Fruit fly (Drosophila melanogaster) S2 (cell line): ENCODE data around the gene CG34117.
A peak's percentile ranks its signal among the peaks of the same experiment; 100 is the strongest.

Experiments
- CG8478 ChIP-seq: fragments of >200 bp; optimal IDR thresholded peaks from 2 replicates; lab custom pipeline; 2018
- CTCF ChIP-seq, 2 experiments: fragments of >200 bp; optimal IDR thresholded peaks; 2 replicates each; lab custom pipeline; 2018

Gene CG34117

DNA sequence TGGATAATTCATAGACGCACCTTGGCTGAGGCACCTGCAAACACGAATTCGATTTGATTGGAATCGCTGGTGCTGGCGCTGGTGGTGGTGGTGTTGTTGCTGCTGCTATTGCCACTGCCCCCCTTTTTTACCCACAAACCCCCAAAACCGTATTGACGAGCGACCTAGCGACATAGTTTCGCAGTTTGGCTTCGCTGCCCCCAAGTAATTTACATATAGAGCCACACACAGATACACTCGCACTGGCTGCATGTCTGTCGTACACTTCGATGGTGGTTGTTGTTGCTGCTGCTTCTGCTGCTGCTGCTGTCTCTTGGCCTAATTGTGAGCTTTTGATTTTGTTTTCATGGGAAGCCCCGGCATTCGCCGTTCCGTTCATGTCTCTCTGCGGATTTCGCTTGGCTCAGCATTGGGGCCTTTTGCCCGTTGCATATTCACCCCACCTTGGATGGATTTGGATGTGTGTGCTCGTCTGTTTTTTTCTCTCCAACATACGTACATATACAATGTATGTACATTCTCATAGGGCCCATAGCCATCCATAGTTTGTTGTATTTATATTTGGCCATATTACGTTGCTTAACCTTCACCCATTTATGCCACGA is 24.3 kb upstream of the CG34117 start:
- TF ChIP-seq CG8478 (lab: Kevin White, UChicago) = no peak
- no peak for TF ChIP-seq CTCF (optimal IDR thresholded peaks at IDR 0.05; lab: Kevin White, UChicago)

DNA sequence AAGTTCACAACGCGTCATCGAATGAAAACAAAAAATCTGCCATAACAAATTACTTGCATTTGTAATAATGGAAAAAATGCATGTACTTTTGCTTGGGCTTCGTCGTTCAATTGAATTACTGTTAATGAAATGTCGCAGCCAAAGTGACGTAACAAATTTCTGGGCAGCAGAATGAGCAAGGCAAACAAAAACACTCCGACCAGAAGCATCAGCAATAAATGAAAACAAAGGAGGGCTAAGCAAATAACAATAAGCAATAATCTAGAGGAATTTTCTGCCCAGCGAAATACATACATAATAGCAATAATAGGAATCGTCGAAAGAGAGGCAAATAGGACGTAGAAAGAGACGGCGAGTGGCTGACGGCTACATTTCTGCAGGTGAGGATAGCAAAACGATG is 22.5 kb upstream of the CG34117 start:
- no peak for TF ChIP-seq CTCF (optimal IDR thresholded peaks at IDR 0.05; lab: Kevin White, UChicago)
- no peak for TF ChIP-seq CG8478 (lab: Kevin White, UChicago)

DNA sequence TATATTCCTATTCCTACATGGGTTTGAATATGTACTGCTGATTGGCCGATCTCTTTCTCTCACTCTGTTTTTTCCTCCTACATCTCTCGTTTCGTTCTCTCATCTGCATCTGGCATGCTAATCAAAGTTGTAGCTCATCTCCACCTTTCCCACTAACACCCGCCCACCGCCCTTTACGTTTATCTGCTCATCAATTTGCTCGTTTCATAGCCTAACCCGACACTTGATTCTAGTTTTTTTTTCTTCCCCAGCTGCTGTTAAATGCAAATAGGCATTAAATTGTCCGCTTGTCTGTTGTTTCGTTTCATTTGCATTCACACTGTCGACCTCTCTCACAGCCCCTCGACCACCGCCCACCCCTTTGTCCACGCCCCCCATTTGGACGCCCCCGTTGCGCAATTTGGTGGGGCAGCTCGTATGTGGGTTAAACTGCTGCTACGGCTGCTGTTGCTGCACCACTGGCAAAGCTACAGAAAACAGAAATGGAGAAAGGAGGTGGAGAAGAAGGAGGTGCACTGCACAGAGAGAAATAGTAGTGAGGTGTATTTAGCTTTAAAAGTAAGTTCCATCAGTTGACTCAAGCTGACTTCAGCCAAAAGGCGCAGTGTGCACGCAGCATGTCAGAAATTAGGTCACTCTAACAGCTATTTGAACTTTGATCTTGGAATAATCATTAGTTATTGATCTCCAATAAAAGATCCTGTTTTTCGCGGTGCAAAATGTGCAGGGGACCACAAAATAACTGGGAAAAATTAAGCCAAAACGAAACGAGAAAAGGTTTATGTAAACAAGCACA is 20.8 kb upstream of the CG34117 start:
- TF ChIP-seq CG8478 (lab: Kevin White, UChicago) = no peak
- no peak for TF ChIP-seq CTCF (optimal IDR thresholded peaks at IDR 0.05; lab: Kevin White, UChicago)

DNA sequence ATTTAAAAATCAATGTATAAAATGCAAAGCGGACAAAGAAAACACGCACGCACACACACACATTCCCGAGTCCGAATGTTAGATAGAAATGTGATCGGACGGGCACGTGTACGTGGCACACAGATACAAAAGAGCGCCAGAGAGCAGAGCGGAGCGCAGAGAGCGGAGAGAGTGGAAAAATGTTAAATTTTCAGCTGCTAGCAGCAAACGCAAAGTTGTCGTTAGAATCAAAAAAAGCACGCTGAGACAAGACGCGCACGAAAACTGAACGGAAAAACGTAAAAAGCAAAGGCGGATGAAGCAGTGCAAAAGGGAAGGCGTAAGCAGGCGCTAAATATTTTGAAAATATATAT is 19.4 kb upstream of the CG34117 start:
- TF ChIP-seq CG8478 (lab: Kevin White, UChicago) (no peak), CTCF (optimal IDR thresholded peaks at IDR 0.05; lab: Kevin White, UChicago) (no peak)

DNA sequence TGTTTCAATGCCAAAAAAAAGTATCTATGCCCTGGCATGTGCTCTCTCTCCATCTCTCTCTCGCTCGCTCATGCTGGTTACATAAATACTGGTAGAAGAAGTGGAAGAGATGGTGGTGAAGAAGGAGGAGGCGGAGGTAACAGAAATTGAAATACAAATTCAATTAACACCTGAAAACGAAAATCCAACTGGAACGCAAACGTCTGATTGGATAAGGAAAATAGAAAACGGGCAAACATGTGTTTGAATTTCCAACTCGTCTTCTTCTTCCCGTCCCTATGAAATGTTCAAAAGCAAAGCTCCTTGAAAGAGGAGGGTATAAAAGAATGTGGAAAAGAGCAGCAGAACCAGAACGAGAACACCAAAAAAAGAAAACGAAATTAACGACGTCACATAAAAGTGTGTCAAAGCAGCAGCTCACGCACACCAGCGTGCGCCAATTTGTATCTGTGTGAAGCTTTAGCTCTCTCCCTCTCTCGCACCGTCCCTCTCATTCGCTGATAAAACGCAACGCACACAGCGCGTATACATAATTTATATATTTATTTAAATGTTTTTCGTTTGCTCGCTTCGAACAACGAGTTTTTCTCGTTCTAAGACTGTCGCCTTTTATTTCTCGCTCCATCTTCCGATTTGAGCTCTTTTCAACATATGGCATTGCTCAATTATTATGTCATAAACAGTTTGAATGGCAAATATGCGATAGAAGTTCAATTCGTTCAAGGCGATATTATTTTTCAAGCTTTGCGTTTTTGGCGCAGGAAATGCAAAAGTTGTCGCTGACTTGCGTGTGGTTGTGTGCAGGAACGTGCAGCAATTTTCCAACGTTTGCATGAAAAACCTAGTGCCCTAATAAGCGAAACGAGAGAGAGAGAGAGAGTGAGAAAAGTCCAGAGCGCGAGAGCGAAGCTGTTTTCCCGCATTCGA is 18.8 kb upstream of the CG34117 start:
- TF ChIP-seq CTCF (optimal IDR thresholded peaks at IDR 0.05; lab: Kevin White, UChicago) = no peak
- TF ChIP-seq CG8478 (lab: Kevin White, UChicago) = no peak

DNA sequence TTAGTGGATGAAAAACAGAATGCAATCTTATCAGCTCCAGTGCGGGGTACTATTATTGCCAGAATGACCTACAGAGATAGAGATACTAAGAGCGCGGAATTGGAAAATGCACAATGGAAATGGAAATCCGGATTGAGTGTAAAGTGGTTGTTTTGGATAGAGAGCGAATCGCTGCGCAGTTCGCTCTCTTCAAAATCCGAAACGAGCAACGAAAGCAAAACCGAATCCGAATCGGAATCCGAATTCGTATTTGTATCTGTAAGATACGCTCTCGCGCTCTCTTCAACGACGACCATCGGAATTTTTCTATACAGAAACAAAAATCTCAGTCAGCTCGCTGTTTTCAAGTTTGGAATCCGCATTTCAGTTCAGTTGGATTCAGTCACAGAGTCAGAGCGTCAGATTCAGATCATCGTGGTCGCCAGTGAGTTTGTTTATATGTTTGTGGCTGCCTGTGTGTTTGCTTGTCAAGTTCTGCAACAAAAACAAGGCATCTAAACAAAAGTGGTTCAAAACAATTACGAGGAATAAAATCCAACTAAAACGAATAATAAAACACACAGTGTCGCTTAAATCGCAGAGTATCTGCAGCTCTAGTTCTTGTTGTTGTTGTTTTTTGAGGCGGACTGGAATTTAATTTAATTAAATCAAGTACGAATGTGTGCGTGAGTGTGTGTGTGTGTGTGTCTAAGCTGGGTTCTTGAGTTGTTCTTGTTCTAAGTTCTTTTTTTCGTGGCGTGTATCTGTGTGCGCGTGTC is 17.9 kb upstream of the CG34117 start, which contains the start of gene ps:
ps (plus strand) TSS at position 364 of the 758 bp plus-strand sequence.
- TF ChIP-seq CG8478 (lab: Kevin White, UChicago) (no peak), CTCF (optimal IDR thresholded peaks at IDR 0.05; lab: Kevin White, UChicago) (no peak)

DNA sequence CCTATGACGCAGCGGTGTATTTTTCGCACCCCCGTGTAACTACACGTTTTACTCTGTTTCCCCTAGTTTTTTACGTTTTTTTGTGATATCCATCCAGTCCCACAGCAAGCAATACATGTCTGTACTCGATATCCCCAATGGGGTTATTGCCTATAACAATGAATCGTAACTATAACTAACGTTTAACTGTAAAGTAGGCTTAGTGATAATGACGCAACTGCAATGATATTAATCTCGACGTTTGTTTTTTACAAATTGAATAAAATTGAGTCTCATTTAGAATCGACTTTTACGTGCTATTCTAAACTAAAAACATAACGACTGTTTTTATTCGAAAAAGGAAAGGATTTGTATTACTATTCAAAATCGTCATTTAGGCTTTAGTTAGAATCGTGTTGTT is 17.1 kb upstream of the CG34117 start:
- no peak for TF ChIP-seq CTCF (optimal IDR thresholded peaks at IDR 0.05; lab: Kevin White, UChicago)
- no peak for TF ChIP-seq CG8478 (lab: Kevin White, UChicago)

DNA sequence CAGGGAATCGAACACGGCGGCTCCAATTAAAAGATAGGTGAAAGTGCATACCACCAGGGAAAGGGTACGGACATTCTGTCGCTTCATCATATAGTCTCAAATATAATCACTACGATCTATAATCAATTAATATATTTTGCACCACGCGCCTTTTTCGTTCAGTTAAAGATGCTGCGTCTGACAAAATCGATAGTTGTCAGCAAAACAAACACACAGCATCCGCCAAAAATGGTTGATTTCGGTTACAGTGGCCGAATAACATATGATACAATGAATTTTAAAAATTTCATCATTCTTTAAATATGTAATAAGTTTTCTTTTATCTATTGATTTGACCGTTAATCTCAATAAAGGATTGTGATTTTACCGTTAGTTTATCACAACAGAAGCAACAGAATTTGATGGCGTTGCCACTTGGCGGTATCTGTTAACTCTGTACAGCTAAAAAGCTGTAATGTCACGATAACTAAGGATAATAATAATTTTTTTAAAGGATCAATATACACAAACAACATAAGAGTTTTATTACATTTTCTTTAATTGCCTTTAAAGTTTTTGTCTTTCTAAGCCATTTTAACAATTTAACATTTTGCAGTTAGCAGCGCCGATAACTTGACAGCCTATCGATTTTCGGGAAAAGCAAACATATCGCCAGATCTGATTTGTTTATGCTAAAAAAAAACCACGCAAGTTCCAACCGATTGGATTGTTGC is 12.2 kb upstream of the CG34117 start, which contains the start of the genes Task7 and alpha-Man-IIa:
Task7 (minus strand) TSS at position 366 of the 713 bp plus-strand sequence.
alpha-Man-IIa (plus strand) TSS at position 621 of the 713 bp plus-strand sequence.
- TF ChIP-seq CG8478 (lab: Kevin White, UChicago) (no peak), CTCF (optimal IDR thresholded peaks at IDR 0.05; lab: Kevin White, UChicago) (no peak)

DNA sequence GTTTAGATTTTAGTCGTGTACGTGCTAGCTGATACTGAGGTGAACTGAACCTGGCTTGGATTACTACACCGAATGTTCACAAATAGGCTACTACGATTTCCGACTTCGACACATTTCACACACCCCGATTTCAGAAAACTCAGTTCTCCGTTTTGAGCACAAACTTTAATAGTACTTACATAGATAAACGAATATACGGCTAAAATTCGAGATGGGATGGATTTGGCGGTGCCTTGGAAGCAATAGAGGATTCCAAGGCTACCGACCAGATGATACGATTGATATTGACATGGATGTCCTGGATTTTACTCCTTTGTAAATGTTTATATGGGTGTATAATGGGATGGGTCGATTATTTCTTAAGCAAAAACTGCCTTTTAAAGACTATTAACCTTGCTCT is 10.3 kb upstream of the CG34117 start, which contains the start of gene betaTub85D:
betaTub85D (minus strand) TSS at position 101 of the 400 bp plus-strand sequence.
- TF ChIP-seq CTCF (optimal IDR thresholded peaks at IDR 0.05; lab: Kevin White, UChicago) (no peak), CG8478 (lab: Kevin White, UChicago) (no peak)

DNA sequence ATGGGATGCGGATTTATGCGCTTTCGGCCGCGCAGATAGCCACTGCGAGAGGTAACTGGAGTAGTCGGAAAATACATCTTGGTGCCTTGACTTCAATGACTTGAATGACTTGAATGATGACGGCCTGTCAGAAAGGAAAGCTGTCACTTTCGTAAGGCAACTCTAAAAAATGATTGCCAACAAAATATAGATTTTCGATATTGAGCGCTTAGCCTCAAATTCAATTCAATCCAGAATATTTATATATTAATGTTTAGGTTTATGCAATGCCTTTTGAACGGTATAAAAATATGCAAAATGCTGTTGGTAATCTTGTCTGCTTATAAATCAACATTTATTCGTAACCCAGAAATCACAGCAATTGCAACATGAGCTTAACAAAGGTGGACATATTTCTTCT is 8.2 kb upstream of the CG34117 start, which contains the start of gene CG44261:
CG44261 (minus strand) TSS at position 101 of the 400 bp plus-strand sequence.
- TF ChIP-seq CTCF (optimal IDR thresholded peaks at IDR 0.05; lab: Kevin White, UChicago) = no peak
- no peak for TF ChIP-seq CG8478 (lab: Kevin White, UChicago)

DNA sequence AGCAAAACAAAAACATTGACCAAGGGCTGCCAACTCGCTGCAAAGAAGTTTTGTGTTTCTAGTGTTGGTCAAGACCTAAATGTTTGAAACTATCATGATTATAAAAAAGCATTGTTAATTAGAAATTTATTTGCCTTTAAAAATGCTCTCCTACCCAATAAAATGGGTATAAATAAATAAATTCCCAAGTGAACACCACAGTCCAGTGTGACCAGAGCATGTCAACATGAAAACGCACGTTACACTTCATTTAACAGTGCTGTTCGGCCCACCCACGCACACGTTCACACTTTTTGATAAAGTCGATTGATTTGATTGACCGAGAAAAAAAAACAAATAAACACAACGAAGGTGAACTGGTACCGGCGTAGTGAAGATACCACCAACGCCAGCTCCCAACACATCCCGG is 4.3 kb upstream of the CG34117 start, which contains the start of the genes CG9356, BBIP1 and CG8135:
CG9356 (minus strand) TSS at position 166 of the 409 bp plus-strand sequence.
BBIP1 (plus strand) TSS at position 282 of the 409 bp plus-strand sequence.
CG8135 (plus strand) TSS at position 282 of the 409 bp plus-strand sequence.
- no peak for TF ChIP-seq CTCF (optimal IDR thresholded peaks at IDR 0.05; lab: Kevin White, UChicago)
- TF ChIP-seq CG8478 (lab: Kevin White, UChicago) = no peak

DNA sequence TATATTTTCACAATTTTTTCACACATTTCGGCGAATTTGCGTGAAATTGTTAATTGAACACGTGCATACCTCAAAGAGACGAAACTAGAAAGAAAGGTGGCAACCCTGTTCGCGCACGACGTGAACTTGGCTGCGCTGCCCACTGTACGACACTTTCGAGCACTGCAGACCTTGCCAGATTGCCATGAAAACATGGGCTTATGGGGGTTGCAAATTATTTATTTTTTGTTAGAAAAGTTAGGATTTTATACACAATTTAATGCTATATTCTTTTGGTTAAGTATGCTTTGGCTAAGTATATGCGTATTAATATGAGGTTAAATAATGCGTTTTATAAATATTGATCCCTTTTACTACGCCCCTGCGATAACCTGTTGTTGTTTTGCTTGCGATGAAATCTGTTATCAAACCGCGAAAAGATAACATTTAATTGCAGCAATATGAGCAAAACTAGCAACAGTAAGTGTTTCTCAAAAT is 1.3 kb upstream of the CG34117 start, which contains the start of the genes RpL34b and CG8132:
RpL34b (minus strand) TSS at position 100 of the 477 bp plus-strand sequence.
CG8132 (plus strand) TSS at position 369 of the 477 bp plus-strand sequence.
- TF ChIP-seq CG8478 (lab: Kevin White, UChicago) (no peak), CTCF (optimal IDR thresholded peaks at IDR 0.05; lab: Kevin White, UChicago) (peak; percentile 29 to 31)
